Fruit fly (Drosophila melanogaster) whole organism, embryonic: ENCODE measurements around the gene Idgf3.

Experiments used
- ATbp ChIP-seq: fragments of 200-800 bp; sonication (Bioruptor generic); optimal IDR thresholded peaks from 2 replicates; lab custom pipeline; 2017; ENCODE audit warnings: missing biosample characterization, mild to moderate bottlenecking, missing genetic modification characterization, missing genetic modification reagents
- Abd-B ChIP-seq: fragments of 200-800 bp; sonication (Bioruptor generic); optimal IDR thresholded peaks from 2 replicates; lab custom pipeline; 2018; ENCODE audit warnings: missing biosample characterization, mild to moderate bottlenecking, missing genetic modification characterization, moderate library complexity
- Atf-2 ChIP-seq: fragments of 200-800 bp; sonication (Bioruptor generic); optimal IDR thresholded peaks from 2 replicates; lab custom pipeline; 2016; ENCODE audit warnings: missing biosample characterization, missing genetic modification characterization
- B-H1 ChIP-seq: fragments of 200-800 bp; sonication (Bioruptor generic); IDR thresholded peaks from 3 replicates; pipeline ENCODE4 v1.3.6; 2022; ENCODE audit warnings: missing biosample characterization, missing genetic modification characterization
- Bgb ChIP-seq: fragments of 200-800 bp; sonication (Bioruptor generic); IDR thresholded peaks from 2 replicates; pipeline ENCODE4 v1.3.6; 2022; ENCODE audit warnings: missing biosample characterization, missing genetic modification characterization; ENCODE audit not compliant: partially characterized antibody
- CG13296 ChIP-seq: fragments of 200-800 bp; sonication (Bioruptor generic); optimal IDR thresholded peaks from 3 replicates; lab custom pipeline; 2018; ENCODE audit warnings: missing biosample characterization, mild to moderate bottlenecking, missing genetic modification characterization
- CG13424 ChIP-seq: fragments of 200-800 bp; sonication (Bioruptor generic); optimal IDR thresholded peaks from 2 replicates; lab custom pipeline; 2019; ENCODE audit warnings: missing biosample characterization, mild to moderate bottlenecking, missing genetic modification characterization, moderate library complexity
- CG13624 ChIP-seq: fragments of 200-800 bp; sonication (Bioruptor generic); optimal IDR thresholded peaks from 2 replicates; lab custom pipeline; 2016; ENCODE audit warnings: missing biosample characterization, missing genetic modification characterization
- CG13894 ChIP-seq: fragments of 200-800 bp; sonication (Bioruptor generic); optimal IDR thresholded peaks from 3 replicates; lab custom pipeline; 2018; ENCODE audit warnings: missing biosample characterization, mild to moderate bottlenecking, missing genetic modification characterization, moderate library complexity
- CG14965 ChIP-seq: fragments of 200-800 bp; sonication (Bioruptor generic); optimal IDR thresholded peaks from 2 replicates; lab custom pipeline; 2016; ENCODE audit warnings: missing biosample characterization, missing genetic modification characterization, borderline replicate concordance
- CG17568 ChIP-seq: fragments of 200-800 bp; sonication (Bioruptor generic); optimal IDR thresholded peaks from 2 replicates; lab custom pipeline; 2018; ENCODE audit warnings: missing biosample characterization, mild to moderate bottlenecking, missing genetic modification characterization, moderate library complexity
- CG18262 ChIP-seq: fragments of 200-800 bp; optimal IDR thresholded peaks from 3 replicates; lab custom pipeline; 2019; ENCODE audit warnings: missing biosample characterization, mild to moderate bottlenecking, missing genetic modification characterization, moderate library complexity
- CG1832 ChIP-seq: fragments of 200-800 bp; sonication (Bioruptor generic); optimal IDR thresholded peaks from 2 replicates; lab custom pipeline; 2017; ENCODE audit warnings: missing biosample characterization, mild to moderate bottlenecking, missing genetic modification characterization, inconsistent platforms
- CG2129 ChIP-seq: fragments of 200-800 bp; sonication (Bioruptor generic); IDR thresholded peaks from 2 replicates; pipeline ENCODE4 v1.3.6; 2022; ENCODE audit warnings: missing biosample characterization, missing genetic modification characterization; ENCODE audit not compliant: partially characterized antibody
- CG30020 ChIP-seq: fragments of 200-800 bp; optimal IDR thresholded peaks from 2 replicates; lab custom pipeline; 2019; ENCODE audit warnings: missing biosample characterization, mild to moderate bottlenecking, missing genetic modification characterization, moderate library complexity
- CG3065 ChIP-seq: fragments of 200-800 bp; sonication (Bioruptor generic); optimal IDR thresholded peaks from 2 replicates; lab custom pipeline; 2016; ENCODE audit warnings: missing biosample characterization, missing genetic modification characterization
- CG33213 ChIP-seq: fragments of 200-800 bp; sonication (Bioruptor generic); optimal IDR thresholded peaks from 3 replicates; lab custom pipeline; 2016; ENCODE audit warnings: missing biosample characterization, missing genetic modification characterization
- CG4360 ChIP-seq: fragments of 200-800 bp; sonication (Bioruptor generic); IDR thresholded peaks from 2 replicates; pipeline ENCODE4 v1.3.6; 2022; ENCODE audit warnings: missing biosample characterization, missing genetic modification characterization
- CG6765 ChIP-seq: fragments of 200-800 bp; sonication (Bioruptor generic); optimal IDR thresholded peaks from 3 replicates; lab custom pipeline; 2017; ENCODE audit warnings: missing biosample characterization, mild to moderate bottlenecking, missing genetic modification characterization
- CG6813 ChIP-seq: fragments of 200-800 bp; sonication (Bioruptor generic); optimal IDR thresholded peaks from 2 replicates; lab custom pipeline; 2017; ENCODE audit warnings: missing biosample characterization, missing genetic modification characterization, mild to moderate bottlenecking, moderate library complexity, missing genetic modification reagents
- CG7357 ChIP-seq: fragments of 200-800 bp; sonication (Bioruptor generic); IDR thresholded peaks from 3 replicates; pipeline ENCODE4 v1.3.6; 2022; ENCODE audit warnings: missing biosample characterization, missing genetic modification characterization
- CG7786 ChIP-seq: fragments of 200-800 bp; sonication (Bioruptor generic); optimal IDR thresholded peaks from 2 replicates; lab custom pipeline; 2016; ENCODE audit warnings: missing biosample characterization, missing genetic modification characterization
- CG7987 ChIP-seq: fragments of 200-800 bp; sonication (Bioruptor generic); optimal IDR thresholded peaks from 2 replicates; lab custom pipeline; 2018; ENCODE audit warnings: missing biosample characterization, mild to moderate bottlenecking, missing genetic modification characterization, moderate library complexity
- CG8290 ChIP-seq, 3 experiments: fragments of 200-800 bp; sonication (Bioruptor generic); optimal IDR thresholded peaks; 2 replicates each; lab custom pipeline; 2016 to 2019; ENCODE audit warnings: missing biosample characterization in 3 of 3, missing genetic modification characterization in 3 of 3, mild to moderate bottlenecking in 2 of 3, moderate library complexity in 1 of 3
- Chrac-16 ChIP-seq: fragments of 200-800 bp; sonication (Bioruptor generic); optimal IDR thresholded peaks from 3 replicates; lab custom pipeline; 2016; ENCODE audit warnings: missing biosample characterization, missing genetic modification characterization
- Doc2 ChIP-seq: fragments of 200-800 bp; sonication (Bioruptor generic); IDR thresholded peaks from 2 replicates; pipeline ENCODE4 v1.3.6; 2022; ENCODE audit warnings: missing biosample characterization, missing genetic modification characterization
- Eip74EF ChIP-seq, 2 experiments: fragments of 200-800 bp in 1 of 2; fragments of >200 bp in 1 of 2; sonication (Bioruptor generic) in 1 of 2; optimal IDR thresholded peaks; 2 replicates each; lab custom pipeline; 2017 to 2019; ENCODE audit warnings: missing biosample characterization in 2 of 2, missing genetic modification characterization in 2 of 2, mild to moderate bottlenecking in 1 of 2, moderate library complexity in 1 of 2
- Ets65A ChIP-seq: fragments of 200-800 bp; sonication (Bioruptor generic); peaks from one replicate; lab custom pipeline; 2016; ENCODE audit warnings: missing biosample characterization, missing genetic modification characterization
- GATAe ChIP-seq: fragments of 200-800 bp; sonication (Bioruptor generic); conservative IDR thresholded peaks from 2 replicates; pipeline ENCODE4 v1.3.6; 2022; ENCODE audit warnings: missing biosample characterization, missing genetic modification characterization
- Hr3 ChIP-seq: fragments of 200-800 bp; sonication (Bioruptor generic); optimal IDR thresholded peaks from 3 replicates; lab custom pipeline; 2016; ENCODE audit warnings: missing biosample characterization, missing genetic modification characterization
- Hr39 ChIP-seq: fragments of >200 bp; optimal IDR thresholded peaks from 2 replicates; lab custom pipeline; 2017
- Lim3 ChIP-seq: fragments of 200-800 bp; sonication (Bioruptor generic); IDR thresholded peaks from 2 replicates; pipeline ENCODE4 v1.3.6; 2022; ENCODE audit warnings: missing biosample characterization, missing genetic modification characterization
- Med ChIP-seq: fragments of 200-800 bp; sonication (Bioruptor generic); peaks from one replicate; lab custom pipeline; 2016; ENCODE audit warnings: missing biosample characterization, missing genetic modification characterization, mild to moderate bottlenecking, inconsistent platforms, moderate library complexity
- Nf-YA ChIP-seq: fragments of 200-800 bp; sonication (Bioruptor generic); IDR thresholded peaks from 2 replicates; pipeline ENCODE4 v1.3.6; 2022; ENCODE audit warnings: missing biosample characterization, missing genetic modification characterization
- Ptx1 ChIP-seq: fragments of 200-800 bp; sonication (Bioruptor generic); IDR thresholded peaks from 2 replicates; pipeline ENCODE4 v1.3.6; 2022; ENCODE audit warnings: missing biosample characterization, missing genetic modification characterization
- Xbp1 ChIP-seq: fragments of 200-800 bp; sonication (Bioruptor generic); optimal IDR thresholded peaks from 3 replicates; lab custom pipeline; 2016; ENCODE audit warnings: missing biosample characterization, mild to moderate bottlenecking, missing genetic modification characterization
- ato ChIP-seq: fragments of 200-800 bp; sonication (Bioruptor generic); IDR thresholded peaks from 2 replicates; pipeline ENCODE4 v1.3.6; 2022; ENCODE audit warnings: missing biosample characterization, missing genetic modification characterization; ENCODE audit not compliant: partially characterized antibody
- cad ChIP-seq: fragments of >200 bp; optimal IDR thresholded peaks from 2 replicates; lab custom pipeline; 2017; ENCODE audit warnings: missing biosample characterization, missing genetic modification characterization
- crc ChIP-seq: fragments of 200-800 bp; sonication (Bioruptor generic); optimal IDR thresholded peaks from 2 replicates; lab custom pipeline; 2016; ENCODE audit warnings: missing biosample characterization, missing genetic modification characterization
- dati ChIP-seq: fragments of 200-800 bp; sonication (Bioruptor generic); IDR thresholded peaks from 2 replicates; pipeline ENCODE4 v1.3.6; 2022; ENCODE audit warnings: missing biosample characterization, missing genetic modification characterization
- h ChIP-seq: fragments of >200 bp; optimal IDR thresholded peaks from 2 replicates; lab custom pipeline; 2017
- nerfin-2 ChIP-seq: fragments of 200-800 bp; sonication (Bioruptor generic); IDR thresholded peaks from 2 replicates; pipeline ENCODE4 v1.3.6; 2022; ENCODE audit warnings: missing biosample characterization, missing genetic modification characterization; ENCODE audit not compliant: partially characterized antibody
- pan ChIP-seq, 4 experiments: fragments of >200 bp in 3 of 4; fragments of 200-800 bp in 1 of 4; sonication (Bioruptor generic) in 1 of 4; optimal IDR thresholded peaks in 3 of 4; IDR thresholded peaks in 1 of 4; 2 replicates each; pipeline versions ENCODE4 v1.3.6 to Lab custom; 2017 to 2022; ENCODE audit warnings: missing biosample characterization in 2 of 4, missing genetic modification characterization in 2 of 4, mixed read lengths in 1 of 4
- row ChIP-seq: fragments of 200-800 bp; sonication (Bioruptor generic); IDR thresholded peaks from 3 replicates; pipeline ENCODE4 v1.3.6; 2022; ENCODE audit warnings: missing biosample characterization, missing genetic modification characterization
- tin ChIP-seq: fragments of 200-800 bp; sonication (Bioruptor generic); optimal IDR thresholded peaks from 3 replicates; lab custom pipeline; 2016; ENCODE audit warnings: missing biosample characterization, missing genetic modification characterization
- usp ChIP-seq: fragments of >200 bp; optimal IDR thresholded peaks from 2 replicates; lab custom pipeline; 2017; ENCODE audit warnings: missing biosample characterization, missing genetic modification characterization
- wek ChIP-seq: fragments of 200-800 bp; sonication (Bioruptor generic); optimal IDR thresholded peaks from 3 replicates; lab custom pipeline; 2018; ENCODE audit warnings: missing biosample characterization, mild to moderate bottlenecking, missing genetic modification characterization, moderate library complexity
- zen ChIP-seq: fragments of 200-800 bp; sonication (Bioruptor generic); optimal IDR thresholded peaks from 3 replicates; lab custom pipeline; 2018; ENCODE audit warnings: missing biosample characterization, mild to moderate bottlenecking, missing genetic modification characterization, moderate library complexity
- zfh2 ChIP-seq: fragments of 200-800 bp; sonication (Bioruptor generic); optimal IDR thresholded peaks from 2 replicates; lab custom pipeline; 2016; ENCODE audit warnings: missing biosample characterization, missing genetic modification characterization

Gene Idgf3

DNA sequence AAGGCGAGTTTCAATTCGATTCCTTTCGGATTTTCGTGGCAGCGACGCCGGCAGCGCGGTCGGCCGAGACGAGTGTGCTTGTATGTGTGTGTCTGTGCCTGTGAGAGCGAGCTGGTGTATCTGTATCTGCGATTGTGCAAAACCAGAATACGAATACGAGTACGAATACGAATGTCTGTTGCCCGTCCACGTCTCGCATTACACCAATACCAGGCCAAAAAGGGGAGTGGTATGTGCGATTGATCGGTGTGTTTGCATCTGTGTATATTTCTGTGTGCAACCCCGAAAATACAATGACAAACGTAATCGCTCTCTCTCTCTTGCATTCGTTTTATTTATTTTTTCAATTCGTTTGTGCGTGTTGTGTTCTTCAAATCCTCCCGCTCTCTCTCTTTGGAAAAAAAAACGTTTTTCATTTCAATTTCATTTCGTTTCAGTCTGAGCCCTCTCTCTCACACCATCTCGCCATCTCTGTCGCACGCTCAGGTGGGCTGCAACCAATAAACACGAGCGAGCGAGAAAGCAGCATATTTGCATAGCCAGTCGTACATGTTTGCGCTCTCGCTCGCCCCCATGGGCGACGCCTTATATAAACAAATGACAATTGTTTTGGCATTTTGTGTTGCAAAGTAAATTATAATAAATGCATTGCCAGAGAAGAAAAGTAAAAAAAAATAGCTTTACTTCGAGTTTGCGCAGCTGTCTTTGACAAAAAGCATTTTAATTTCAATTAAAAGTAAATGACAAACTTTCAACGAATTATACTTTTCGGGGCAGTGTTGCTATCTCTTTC lies 35.5 kb downstream of the Idgf3 start (continued):
- no peak for TF ChIP-seq zen (tag; lab: Kevin White, UChicago)
- peak; percentile 1 for TF ChIP-seq CG30020 (tag; lab: Kevin White, UChicago)
- peak; percentile 95 for TF ChIP-seq Nf-YA (GFP tag; lab: Robert Waterston, UW)
- no peak for TF ChIP-seq GATAe (GFP tag; lab: Robert Waterston, UW)
- no peak for TF ChIP-seq CG13296 (GFP tag; lab: Kevin White, UChicago)
- TF ChIP-seq CG13624 (GFP tag; lab: Kevin White, UChicago): peak; percentile 10
- TF ChIP-seq h (lab: Kevin White, UChicago): no peak
- TF ChIP-seq Hr3 (GFP tag; lab: Kevin White, UChicago): no peak
- TF ChIP-seq cad (GFP tag; lab: Kevin White, UChicago): peak; percentile 29
- TF ChIP-seq CG18262 (tag; lab: Kevin White, UChicago): no peak
- no peak for TF ChIP-seq pan (optimal IDR thresholded peaks at IDR 0.05; lab: Kevin White, UChicago)
- peak in 1 of 2 experiments; percentile 48 for TF ChIP-seq pan (GFP tag; optimal IDR thresholded peaks at IDR 0.05 in 1 of 2, IDR thresholded peaks at IDR 0.05 in 1 of 2)
- TF ChIP-seq CG2129: no peak
- TF ChIP-seq B-H1 (GFP tag; lab: Robert Waterston, UW): peak; percentile 21; the same call in 1 of the 3 replicates
- no peak for TF ChIP-seq dati (GFP tag; lab: Robert Waterston, UW)
- no peak for TF ChIP-seq Ets65A (GFP tag; lab: Kevin White, UChicago)
- TF ChIP-seq Abd-B (GFP tag; lab: Kevin White, UChicago): peak; percentile 14
- TF ChIP-seq CG17568 (GFP tag; lab: Kevin White, UChicago): peak; percentile 23
- TF ChIP-seq nerfin-2 (GFP tag; lab: Robert Waterston, UW): no peak
- TF ChIP-seq Bgb (GFP tag; lab: Robert Waterston, UW): no peak
- peak; percentile 93 for TF ChIP-seq Med
- TF ChIP-seq CG13424: peak; percentile 3
- peak; percentile 15 for TF ChIP-seq CG14965 (GFP tag; lab: Kevin White, UChicago)
- TF ChIP-seq crc (GFP tag; lab: Kevin White, UChicago): no peak
- TF ChIP-seq ATbp (GFP tag; lab: Kevin White, UChicago): peak; percentile 63
- no peak for TF ChIP-seq Hr39
- TF ChIP-seq CG3065: no peak
- TF ChIP-seq wek: peak; percentile 56
- no peak for TF ChIP-seq usp
- TF ChIP-seq CG8290 (GFP tag; optimal IDR thresholded peaks at IDR 0.05; lab: Kevin White, UChicago): peak; percentile 39
- peak; percentile 66 to 68 for TF ChIP-seq CG8290 (tag; optimal IDR thresholded peaks at IDR 0.05; lab: Kevin White, UChicago)
- TF ChIP-seq CG1832: peak; percentile 98
- TF ChIP-seq Lim3: no peak
- peak; percentile 20 for TF ChIP-seq Atf-2 (GFP tag; lab: Kevin White, UChicago)
- TF ChIP-seq CG33213 (GFP tag; lab: Kevin White, UChicago): peak; percentile 58
- peak; percentile 48 for TF ChIP-seq CG6813
- peak; percentile 43 for TF ChIP-seq CG4360 (GFP tag; lab: Robert Waterston, UW)
- peak; percentile 54 for TF ChIP-seq CG7987 (GFP tag; lab: Kevin White, UChicago)
- no peak for TF ChIP-seq CG6765 (GFP tag; lab: Kevin White, UChicago)
- no peak for TF ChIP-seq CG7357
- TF ChIP-seq Eip74EF (GFP tag; optimal IDR thresholded peaks at IDR 0.05; lab: Kevin White, UChicago): no peak
- no peak for TF ChIP-seq tin (GFP tag; lab: Kevin White, UChicago)
- TF ChIP-seq Xbp1 (GFP tag; lab: Kevin White, UChicago): no peak
- TF ChIP-seq Ptx1 (GFP tag; lab: Robert Waterston, UW): peak; percentile 12; the same call in 1 of the 2 replicates
- no peak for TF ChIP-seq CG13894 (tag; lab: Kevin White, UChicago)
- 0 out of 3 replicates have a peak, but pooled peaks have one; percentile 6 for TF ChIP-seq row (GFP tag; lab: Robert Waterston, UW)
- TF ChIP-seq zfh2: peak; percentile 18
- TF ChIP-seq Doc2 (GFP tag; lab: Robert Waterston, UW): no peak
- TF ChIP-seq Chrac-16 (GFP tag; lab: Kevin White, UChicago): no peak
- no peak for TF ChIP-seq CG7786 (GFP tag; lab: Kevin White, UChicago)
- TF ChIP-seq ato (GFP tag; lab: Robert Waterston, UW): no peak
